Worm (Caenorhabditis elegans) whole organism, early embryonic: ENCODE data around the gene F19B2.7.

Experiments used
- B0310.2 ChIP-seq: sonication (generic microtip); optimal IDR thresholded peaks from 2 replicates; lab custom pipeline; 2016; ENCODE audit warnings: mild to moderate bottlenecking, missing genetic modification characterization, missing compliant biosample characterization
- F13C5.2 ChIP-seq: sonication (generic microtip); optimal IDR thresholded peaks from 2 replicates; lab custom pipeline; 2017; ENCODE audit warnings: mild to moderate bottlenecking, missing genetic modification characterization, inconsistent platforms, missing compliant biosample characterization
- aly-1 ChIP-seq: sonication (generic microtip); optimal IDR thresholded peaks from 2 replicates; lab custom pipeline; 2016; ENCODE audit warnings: missing genetic modification characterization, missing compliant biosample characterization
- ama-1 ChIP-seq: fragments of 150-350 bp; optimal IDR thresholded peaks from 2 replicates; lab custom pipeline; 2014
- ceh-13 ChIP-seq: fragments of 200-800 bp; sonication (Bioruptor generic); optimal IDR thresholded peaks from 2 replicates; lab custom pipeline; 2018; ENCODE audit warnings: mild to moderate bottlenecking, missing genetic modification characterization, missing compliant biosample characterization
- ceh-36 ChIP-seq: sonication (generic microtip); optimal IDR thresholded peaks from 2 replicates; lab custom pipeline; 2016; ENCODE audit warnings: missing genetic modification characterization, inconsistent platforms, missing compliant biosample characterization
- ets-7 ChIP-seq: sonication (generic microtip); optimal IDR thresholded peaks from 2 replicates; lab custom pipeline; 2016; ENCODE audit warnings: missing genotype, missing genetic modification characterization, missing compliant biosample characterization
- flt-1 ChIP-seq: fragments of 200-800 bp; sonication (Bioruptor generic); IDR thresholded peaks from 2 replicates; pipeline ENCODE4 v1.3.6; 2022; ENCODE audit warnings: missing genetic modification characterization, missing compliant biosample characterization
- hmbx-1 ChIP-seq: sonication (generic microtip); optimal IDR thresholded peaks from 2 replicates; lab custom pipeline; 2016; ENCODE audit warnings: mild to moderate bottlenecking, missing genetic modification characterization, missing compliant biosample characterization
- hmg-4 ChIP-seq: fragments of 200-800 bp; sonication (Bioruptor generic); optimal IDR thresholded peaks from 2 replicates; lab custom pipeline; 2018; ENCODE audit warnings: mild to moderate bottlenecking, missing genetic modification characterization, missing compliant biosample characterization
- hnd-1 ChIP-seq: sonication (generic microtip); optimal IDR thresholded peaks from 2 replicates; lab custom pipeline; 2016; ENCODE audit warnings: missing genetic modification characterization, missing compliant biosample characterization
- pes-1 ChIP-seq: fragments of 200-800 bp; sonication (Bioruptor generic); IDR thresholded peaks from 2 replicates; pipeline ENCODE4 v1.3.6; 2022; ENCODE audit warnings: missing genetic modification reagents, missing genetic modification characterization, missing compliant biosample characterization
- scrt-1 ChIP-seq: fragments of 200-800 bp; sonication (Bioruptor generic); IDR thresholded peaks from 2 replicates; pipeline ENCODE4 v1.3.6; 2022; ENCODE audit warnings: missing genetic modification characterization, missing compliant biosample characterization
- sea-1 ChIP-seq: fragments of 200-800 bp; sonication (Bioruptor generic); conservative IDR thresholded peaks from 2 replicates; pipeline ENCODE4 v1.3.6; 2022; ENCODE audit warnings: missing genetic modification characterization, missing compliant biosample characterization
- tbx-11 ChIP-seq: fragments of 200-800 bp; sonication (Bioruptor generic); IDR thresholded peaks from 2 replicates; pipeline ENCODE4 v1.3.6; 2022; ENCODE audit warnings: missing genetic modification characterization, missing compliant biosample characterization
- tbx-37 ChIP-seq: fragments of 200-800 bp; sonication (Bioruptor generic); conservative IDR thresholded peaks from 2 replicates; pipeline ENCODE4 v1.3.6; 2022; ENCODE audit warnings: missing genetic modification reagents, missing genetic modification characterization, missing compliant biosample characterization
- tra-4 ChIP-seq: sonication (generic microtip); optimal IDR thresholded peaks from 2 replicates; lab custom pipeline; 2017; ENCODE audit warnings: missing genetic modification characterization, missing compliant biosample characterization

The F19B2.7 gene

DNA sequence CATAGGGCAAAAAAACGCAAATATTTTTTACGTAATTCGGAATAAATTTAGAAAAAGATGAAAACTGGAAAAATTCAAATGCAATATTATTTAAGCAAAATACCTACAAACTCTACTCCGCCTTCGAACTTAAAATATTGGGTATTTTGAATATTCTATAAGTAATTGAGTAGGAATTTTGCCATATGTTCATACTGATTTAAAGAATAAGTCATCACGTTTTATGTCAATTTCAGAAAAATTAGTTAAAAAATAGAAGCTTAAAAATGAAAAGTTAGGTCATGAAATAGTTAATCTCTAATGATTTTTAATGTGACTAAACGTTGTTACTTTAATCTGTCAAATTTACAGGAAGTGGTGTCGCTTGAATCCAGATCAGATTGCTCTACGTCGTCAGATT is at the start of gene F19B2.7:
TSS of gene F19B2.7 (plus strand) at position 301 of the 400 bp plus-strand sequence.
- TF ChIP-seq pes-1 = no peak
- TF ChIP-seq ceh-36 (tag; lab: Kevin White, UChicago) = no peak
- TF ChIP-seq ceh-13 (GFP tag; lab: Kevin White, UChicago) = no peak
- TF ChIP-seq F13C5.2 (tag; lab: Kevin White, UChicago) = no peak
- TF ChIP-seq tbx-11 (GFP tag; lab: Robert Waterston, UW) = no peak
- no peak for TF ChIP-seq tra-4 (tag; lab: Kevin White, UChicago)
- no peak for TF ChIP-seq hmg-4 (GFP tag; lab: Kevin White, UChicago)
- TF ChIP-seq aly-1 (tag; lab: Kevin White, UChicago) = no peak
- no peak for TF ChIP-seq ets-7 (tag; lab: Kevin White, UChicago)
- TF ChIP-seq B0310.2 (tag; lab: Kevin White, UChicago) = no peak
- TF ChIP-seq scrt-1 (GFP tag; lab: Robert Waterston, UW) = no peak
- no peak for TF ChIP-seq sea-1 (GFP tag; lab: Robert Waterston, UW)
- no peak for TF ChIP-seq tbx-37
- TF ChIP-seq hmbx-1 (tag; lab: Kevin White, UChicago) = no peak
- no peak for TF ChIP-seq hnd-1 (tag; lab: Kevin White, UChicago)
- TF ChIP-seq ama-1 (lab: Kevin White, UChicago) = no peak
- no peak for TF ChIP-seq flt-1 (GFP tag; lab: Robert Waterston, UW)

DNA sequence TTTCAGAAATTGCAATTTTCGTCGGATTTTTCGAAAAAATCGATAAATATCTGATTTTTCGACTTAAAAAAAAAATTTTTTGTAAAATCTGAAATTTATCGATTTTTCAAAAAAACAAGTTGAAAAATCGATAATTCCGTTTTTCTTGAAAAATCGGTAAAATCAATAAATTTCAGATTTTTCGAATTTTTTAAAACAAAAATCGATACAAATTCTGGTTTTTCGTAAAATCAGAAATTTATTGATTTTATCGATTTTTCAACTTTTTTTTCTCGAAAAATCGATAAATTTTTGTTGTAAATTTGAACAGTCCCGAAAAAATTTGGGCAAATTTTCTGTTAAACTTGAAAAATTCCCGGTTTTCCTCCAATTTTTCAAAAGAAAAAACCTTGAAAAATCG is 47.1 kb upstream of the F19B2.7 start:
- TF ChIP-seq B0310.2 (tag; lab: Kevin White, UChicago) = no peak
- TF ChIP-seq ama-1 (lab: Kevin White, UChicago) = no peak
- TF ChIP-seq tbx-37 = no peak
- TF ChIP-seq hmbx-1 (tag; lab: Kevin White, UChicago) = no peak
- no peak for TF ChIP-seq F13C5.2 (tag; lab: Kevin White, UChicago)
- no peak for TF ChIP-seq flt-1 (GFP tag; lab: Robert Waterston, UW)
- no peak for TF ChIP-seq pes-1
- no peak for TF ChIP-seq tbx-11 (GFP tag; lab: Robert Waterston, UW)
- no peak for TF ChIP-seq tra-4 (tag; lab: Kevin White, UChicago)

DNA sequence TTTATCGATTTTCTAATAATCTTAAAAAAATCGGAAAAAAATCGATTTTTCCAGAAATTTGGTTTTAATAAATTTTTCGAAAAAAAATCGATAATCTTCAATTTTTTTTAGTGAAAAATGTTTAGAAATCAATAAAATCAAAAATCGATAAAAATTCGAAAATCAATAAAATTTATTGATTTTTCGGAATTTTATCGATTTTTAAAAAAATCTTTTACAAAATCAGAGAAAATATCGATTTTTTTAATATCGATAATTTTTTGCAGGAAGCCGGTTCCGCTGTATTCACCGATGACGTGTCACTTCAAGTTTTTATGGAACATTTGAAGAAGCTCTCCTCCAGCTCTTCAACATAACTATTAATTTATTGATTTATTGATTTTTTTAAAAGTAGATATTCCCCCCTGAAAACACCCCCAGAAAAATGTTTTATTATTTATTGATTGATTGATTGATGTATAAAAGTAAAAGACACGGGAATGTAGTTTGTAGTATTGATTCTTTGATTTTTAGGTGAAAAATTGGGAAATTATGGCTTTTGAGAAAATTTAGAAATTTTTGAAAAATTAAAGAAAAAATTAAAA is 46.2 kb upstream of the F19B2.7 start:
- TF ChIP-seq ama-1 (lab: Kevin White, UChicago) (no peak), hnd-1 (tag; lab: Kevin White, UChicago) (no peak), sea-1 (GFP tag; lab: Robert Waterston, UW) (no peak), ceh-13 (GFP tag; lab: Kevin White, UChicago) (no peak), flt-1 (GFP tag; lab: Robert Waterston, UW) (no peak), scrt-1 (GFP tag; lab: Robert Waterston, UW) (no peak), tbx-37 (no peak), hmbx-1 (tag; lab: Kevin White, UChicago) (no peak), ets-7 (tag; lab: Kevin White, UChicago) (no peak), F13C5.2 (tag; lab: Kevin White, UChicago) (no peak), tra-4 (tag; lab: Kevin White, UChicago) (no peak), aly-1 (tag; lab: Kevin White, UChicago) (no peak), ceh-36 (tag; lab: Kevin White, UChicago) (no peak), hmg-4 (GFP tag; lab: Kevin White, UChicago) (no peak), pes-1 (no peak), B0310.2 (tag; lab: Kevin White, UChicago) (no peak), tbx-11 (GFP tag; lab: Robert Waterston, UW) (no peak)

DNA sequence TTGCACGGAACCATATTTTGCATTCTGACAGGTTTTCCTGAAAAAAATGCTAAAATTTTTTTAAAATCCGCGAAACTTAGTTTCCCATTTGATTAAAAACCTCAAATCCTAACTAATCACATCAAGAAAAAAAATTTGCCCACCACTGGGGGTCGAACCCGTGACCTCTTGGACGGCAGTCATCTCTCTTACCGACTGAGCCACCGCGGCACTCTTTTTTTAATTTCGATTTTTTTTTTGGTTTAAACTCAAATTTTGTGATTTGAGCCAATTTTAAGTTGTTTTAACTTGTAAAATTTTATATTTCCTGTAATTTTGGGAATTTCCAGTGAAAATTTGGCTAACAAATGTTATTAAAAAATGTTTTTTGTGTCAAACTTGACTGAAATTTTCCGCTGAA is 31.8 kb upstream of the F19B2.7 start:
- no peak for TF ChIP-seq tra-4 (tag; lab: Kevin White, UChicago)
- no peak for TF ChIP-seq tbx-37
- no peak for TF ChIP-seq aly-1 (tag; lab: Kevin White, UChicago)
- no peak for TF ChIP-seq ceh-13 (GFP tag; lab: Kevin White, UChicago)
- no peak for TF ChIP-seq hmg-4 (GFP tag; lab: Kevin White, UChicago)
- no peak for TF ChIP-seq ets-7 (tag; lab: Kevin White, UChicago)
- TF ChIP-seq pes-1 = no peak
- TF ChIP-seq scrt-1 (GFP tag; lab: Robert Waterston, UW) = no peak
- TF ChIP-seq ama-1 (lab: Kevin White, UChicago) = no peak
- TF ChIP-seq F13C5.2 (tag; lab: Kevin White, UChicago) = no peak
- no peak for TF ChIP-seq sea-1 (GFP tag; lab: Robert Waterston, UW)
- TF ChIP-seq ceh-36 (tag; lab: Kevin White, UChicago) = no peak

DNA sequence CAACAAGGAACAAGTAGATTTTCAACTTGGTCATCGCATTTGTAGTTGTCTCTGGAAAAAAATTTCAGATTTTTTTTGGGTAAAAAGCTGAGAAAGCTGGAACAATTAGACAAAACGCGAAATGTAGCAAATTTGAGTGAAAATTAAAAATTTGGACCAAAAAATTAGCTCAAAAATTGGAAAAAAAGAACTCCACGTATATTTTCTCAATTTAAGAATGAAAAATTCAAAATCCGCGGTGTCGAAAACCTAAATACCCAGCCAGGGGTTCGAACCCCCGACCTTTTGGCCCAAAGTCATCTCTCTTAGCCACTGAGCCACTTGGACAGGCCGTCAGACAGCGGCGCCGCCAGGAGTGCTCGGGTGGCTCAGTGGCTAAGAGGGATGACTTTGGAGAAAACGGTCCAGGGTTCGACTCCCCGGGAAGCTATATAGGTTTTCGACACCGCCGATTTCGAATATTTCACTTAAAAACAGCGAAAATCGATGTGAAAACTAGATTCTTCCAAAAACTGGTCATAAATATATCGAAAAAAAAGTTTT is 30.8 kb upstream of the F19B2.7 start, which contains the start of gene ncx-1:
TSS of gene ncx-1 (minus strand) at position 51 of the 543 bp plus-strand sequence.
- TF ChIP-seq sea-1 (GFP tag; lab: Robert Waterston, UW) = no peak
- TF ChIP-seq scrt-1 (GFP tag; lab: Robert Waterston, UW) = no peak
- TF ChIP-seq B0310.2 (tag; lab: Kevin White, UChicago) = no peak
- TF ChIP-seq ceh-13 (GFP tag; lab: Kevin White, UChicago) = no peak

DNA sequence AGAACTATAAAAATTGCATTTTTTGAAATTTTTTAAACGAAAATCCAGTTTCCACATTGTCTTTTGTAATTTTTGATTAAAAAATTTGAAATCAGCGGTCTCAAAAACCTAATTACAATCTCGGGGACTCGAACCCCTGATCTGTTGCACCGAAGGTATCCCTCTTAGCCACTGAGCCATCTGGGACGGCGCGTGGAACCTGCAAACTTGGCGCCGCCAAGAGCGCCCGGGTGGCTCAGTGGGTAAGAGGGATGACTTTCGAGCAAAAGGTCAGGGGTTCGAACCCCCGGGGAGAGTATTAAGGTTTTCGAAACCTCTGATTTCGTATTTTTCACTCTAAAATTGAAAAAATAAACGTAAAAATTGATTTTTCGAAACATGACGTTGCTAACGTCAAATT is 28.5 kb upstream of the F19B2.7 start:
- no peak for TF ChIP-seq ceh-13 (GFP tag; lab: Kevin White, UChicago)
- TF ChIP-seq sea-1 (GFP tag; lab: Robert Waterston, UW) = no peak
- no peak for TF ChIP-seq hnd-1 (tag; lab: Kevin White, UChicago)
- no peak for TF ChIP-seq pes-1
- TF ChIP-seq tbx-37 = no peak
- TF ChIP-seq B0310.2 (tag; lab: Kevin White, UChicago) = no peak

DNA sequence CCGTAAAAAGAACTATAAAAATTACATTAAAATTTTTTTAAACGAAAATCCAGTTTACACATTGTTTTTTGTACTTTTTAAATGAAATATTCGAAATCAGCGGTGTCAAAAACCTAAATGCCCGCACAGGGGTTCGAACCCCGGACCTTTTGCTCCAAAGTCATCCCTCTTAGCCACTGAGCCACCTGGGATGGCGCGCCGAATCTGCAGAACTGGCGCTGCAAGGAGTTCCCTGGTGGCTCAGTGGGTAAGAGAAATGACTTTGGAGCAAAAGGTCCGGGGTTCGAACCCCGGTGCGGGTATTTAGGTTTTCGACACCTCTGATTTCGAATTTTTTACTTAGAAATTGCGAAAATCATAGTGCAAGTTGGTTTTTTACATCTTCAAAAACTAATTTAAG is 27.9 kb upstream of the F19B2.7 start:
- TF ChIP-seq ceh-36 (tag; lab: Kevin White, UChicago) (no peak), tra-4 (tag; lab: Kevin White, UChicago) (no peak), aly-1 (tag; lab: Kevin White, UChicago) (no peak), hnd-1 (tag; lab: Kevin White, UChicago) (no peak), ets-7 (tag; lab: Kevin White, UChicago) (no peak), scrt-1 (GFP tag; lab: Robert Waterston, UW) (no peak), flt-1 (GFP tag; lab: Robert Waterston, UW) (no peak)
